Fruit fly (Drosophila melanogaster) whole organism, wandering third instar larva: ENCODE results near the gene slou.

Experiments
- CG9705 ChIP-seq: fragments of 200-800 bp; sonication (Bioruptor generic); optimal IDR thresholded peaks from 2 replicates; lab custom pipeline; 2018; ENCODE audit warnings: missing biosample characterization, mild to moderate bottlenecking, missing genetic modification characterization
- Dfd ChIP-seq: fragments of >200 bp; optimal IDR thresholded peaks from 2 replicates; lab custom pipeline; 2017; ENCODE audit warnings: missing biosample characterization, missing genetic modification characterization
- GATAd ChIP-seq: sonication (Bioruptor generic); optimal IDR thresholded peaks from 2 replicates; lab custom pipeline; 2016; ENCODE audit warnings: missing biosample characterization, missing genetic modification characterization
- HLH106 ChIP-seq: fragments of 200-800 bp; optimal IDR thresholded peaks from 3 replicates; lab custom pipeline; 2019; ENCODE audit warnings: missing biosample characterization, mild to moderate bottlenecking, missing genetic modification characterization, moderate library complexity
- Hr78 ChIP-seq: fragments of >200 bp; optimal IDR thresholded peaks from 2 replicates; lab custom pipeline; 2017; ENCODE audit warnings: missing biosample characterization, missing genetic modification characterization
- dl ChIP-seq, 2 experiments: fragments of 175-275, 200-275 bp in 1 of 2; fragments of 200-275 bp in 1 of 2; sonication (Bioruptor generic); optimal IDR thresholded peaks; lab custom pipeline; 2018; ENCODE audit warnings: mild to moderate bottlenecking in 2 of 2, missing biosample characterization in 2 of 2, missing genetic modification characterization in 2 of 2, moderate library complexity in 2 of 2; ENCODE audit not compliant: partially characterized antibody in 2 of 2, insufficient read depth in 1 of 2
- ey ChIP-seq: fragments of 200-800 bp; sonication (Bioruptor generic); optimal IDR thresholded peaks from 2 replicates; lab custom pipeline; 2016; ENCODE audit warnings: missing biosample characterization, missing genetic modification characterization
- fru ChIP-seq: fragments of 200-800 bp; sonication (Bioruptor generic); optimal IDR thresholded peaks from 3 replicates; lab custom pipeline; 2016; ENCODE audit warnings: missing biosample characterization, mild to moderate bottlenecking, missing genetic modification characterization
- h ChIP-seq: fragments of 200-800 bp; sonication (Bioruptor generic); optimal IDR thresholded peaks from 3 replicates; lab custom pipeline; 2016; ENCODE audit warnings: missing biosample characterization, mild to moderate bottlenecking, missing genetic modification characterization
- lola ChIP-seq: fragments of >200 bp; optimal IDR thresholded peaks from 2 replicates; lab custom pipeline; 2017; ENCODE audit warnings: missing biosample characterization, missing genetic modification characterization
- pan ChIP-seq: fragments of >200 bp; optimal IDR thresholded peaks from 2 replicates; lab custom pipeline; 2017
- psq ChIP-seq: fragments of 200-800 bp; sonication (Bioruptor generic); optimal IDR thresholded peaks from 3 replicates; lab custom pipeline; 2017; ENCODE audit warnings: missing biosample characterization, mild to moderate bottlenecking, missing genetic modification characterization, moderate library complexity

dm6 chr3R:21583087-21583486 is 26.1 kb upstream of the slou start:
- TF ChIP-seq HLH106 (tag; lab: Kevin White, UChicago) (no peak), h (no peak), psq (no peak), fru (no peak), lola (no peak), Dfd (GFP tag; lab: Kevin White, UChicago) (no peak), GATAd (GFP tag; lab: Kevin White, UChicago) (no peak), Hr78 (GFP tag; lab: Kevin White, UChicago) (no peak), dl (GFP tag; optimal IDR thresholded peaks at IDR 0.05; lab: Kevin White, UChicago; ENCODE audit: insufficient read depth in 1 of 2, partially characterized antibody in 2 of 2) (no peak), pan (no peak), CG9705 (no peak), ey (GFP tag; lab: Kevin White, UChicago) (no peak)
